Worm (Caenorhabditis elegans): ENCODE measurements around the gene glb-19.

DNA sequence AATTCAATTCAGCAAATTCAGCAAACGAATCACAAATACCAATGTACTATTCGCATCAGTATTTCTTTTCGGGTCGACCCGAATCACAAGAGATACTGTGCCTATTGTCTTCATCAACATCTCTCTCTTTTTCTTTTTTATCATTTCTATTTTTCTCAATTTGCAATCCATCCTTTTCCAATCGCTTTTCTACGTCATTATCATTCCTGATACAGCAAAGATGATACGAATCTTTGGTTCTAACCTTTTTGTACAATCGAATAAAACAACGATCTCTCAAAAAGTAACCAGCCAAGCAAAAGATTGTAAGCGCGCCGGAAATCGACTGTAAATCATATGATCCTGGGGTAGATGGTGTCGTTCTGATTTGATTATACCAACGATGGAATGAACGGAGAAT is 44.0 kb downstream of the glb-19 start:
- TF ChIP-seq lin-15B (tag; optimal IDR thresholded peaks at IDR 0.05) (no peak), nhr-237 (tag; optimal IDR thresholded peaks at IDR 0.05) (no peak), ztf-11 (tag; optimal IDR thresholded peaks at IDR 0.05) (no peak), nhr-12 (tag; optimal IDR thresholded peaks at IDR 0.05) (no peak), ztf-4 (tag; optimal IDR thresholded peaks at IDR 0.05) (no peak), nhr-43 (tag; optimal IDR thresholded peaks at IDR 0.05; ENCODE audit: poor library complexity, severe bottlenecking) (no peak), skn-1 (tag; optimal IDR thresholded peaks at IDR 0.05) (no peak), unc-39 (tag; optimal IDR thresholded peaks at IDR 0.05) (no peak), pha-4 (tag; optimal IDR thresholded peaks at IDR 0.05) (no peak), ceh-9 (tag; optimal IDR thresholded peaks at IDR 0.05) (no peak), nhr-77 (tag; optimal IDR thresholded peaks at IDR 0.05) (no peak), zag-1 (tag; optimal IDR thresholded peaks at IDR 0.05) (no peak)

Measured in whole organism, L3 larva.